Worm (Caenorhabditis elegans) whole organism, L4/young adult: ENCODE measurements around the gene dpy-28.

Experiments used
- W03F9.2 ChIP-seq: fragments of 150-350 bp; optimal IDR thresholded peaks from 2 replicates; lab custom pipeline; 2014; ENCODE audit warnings: missing biosample characterization, missing genetic modification characterization
- dao-5 ChIP-seq: sonication (generic microtip); optimal IDR thresholded peaks from 2 replicates; lab custom pipeline; 2016; ENCODE audit warnings: missing genotype, missing genetic modification characterization, moderate library complexity, missing compliant biosample characterization
- him-1 ChIP-seq: sonication (generic microtip); optimal IDR thresholded peaks from 2 replicates; lab custom pipeline; 2016; ENCODE audit warnings: missing genotype, missing genetic modification reagents, missing genetic modification characterization, missing compliant biosample characterization

- no peak for TF ChIP-seq W03F9.2 (tag; lab: Kevin White, UChicago)
- no peak for TF ChIP-seq him-1 (tag; lab: Kevin White, UChicago)
- TF ChIP-seq dao-5 (tag; lab: Kevin White, UChicago) = no peak
Measured at ce11 chrIII:10819257-10819656, 56.3 kb downstream of the dpy-28 start.
